Fruit fly (Drosophila melanogaster): Measurements from ENCODE around the gene CG15533.

CG15533 gene

DNA sequence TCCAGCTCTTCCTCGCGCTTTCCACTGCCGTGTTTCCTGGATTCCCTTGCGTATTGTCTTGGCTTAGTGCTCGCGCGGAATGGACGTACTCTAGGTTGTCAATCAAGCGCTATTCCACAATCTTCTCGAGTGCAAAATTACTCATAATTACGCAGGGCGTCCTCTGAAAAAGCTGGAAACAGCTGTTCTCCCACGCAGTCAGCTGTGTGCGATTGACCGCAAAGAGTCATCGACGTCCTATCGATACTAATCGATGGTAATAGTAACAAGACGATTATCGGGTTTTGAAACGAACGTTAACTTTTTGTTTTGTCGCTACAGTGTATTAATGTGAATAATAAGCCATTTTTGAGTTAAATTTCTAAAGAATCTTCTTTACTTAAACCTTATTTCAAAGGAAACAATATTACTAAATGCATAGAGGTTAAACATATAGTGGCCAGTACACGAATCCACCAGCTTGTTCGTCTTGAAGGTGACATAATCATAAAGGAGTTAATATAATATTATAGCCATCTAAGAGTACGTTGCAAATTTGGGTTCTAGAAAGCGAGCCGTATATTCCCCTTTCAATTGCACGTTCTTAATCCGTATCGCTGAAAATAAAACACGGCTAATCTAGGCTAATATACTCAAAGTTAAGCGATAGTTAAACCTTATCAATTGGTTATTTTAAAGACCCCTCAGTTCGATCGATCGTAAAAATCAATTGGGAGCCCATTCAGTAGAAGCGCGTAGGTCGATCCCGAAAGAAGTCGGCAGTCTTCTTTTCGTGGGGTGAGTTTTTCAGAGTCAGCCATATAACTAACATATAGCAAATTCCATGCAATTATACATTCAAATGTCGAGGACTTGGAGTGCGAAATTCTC lies 30.7 kb downstream of the CG15533 start, which contains the start of the genes CG2224 and CDase (continued):
- peak; percentile 94 for TF ChIP-seq bbx (GFP tag; IDR thresholded peaks at IDR 0.05; ENCODE audit: partially characterized antibody)
- peak; percentile 90 for TF ChIP-seq sug (tag; optimal IDR thresholded peaks at IDR 0.05)
- peak; percentile 75 for TF ChIP-seq pzg (GFP tag; optimal IDR thresholded peaks at IDR 0.05)
- peak; percentile 97 for TF ChIP-seq CG13287 (GFP tag; IDR thresholded peaks at IDR 0.05; ENCODE audit: partially characterized antibody)
- peak; percentile 97 for TF ChIP-seq Dref (GFP tag; IDR thresholded peaks at IDR 0.05)
- peak; percentile 73 for TF ChIP-seq Med (GFP tag)
- TF ChIP-seq gfzf (GFP tag; optimal IDR thresholded peaks at IDR 0.05), result peak; percentile 54
- peak; percentile 8 for TF ChIP-seq CG17186 (GFP tag; optimal IDR thresholded peaks at IDR 0.05)
- peak; percentile 28 for TF ChIP-seq CTCF (GFP tag; optimal IDR thresholded peaks at IDR 0.05)
- no peak for TF ChIP-seq CG10366 (GFP tag; IDR thresholded peaks at IDR 0.05)
- peak; percentile 87 for TF ChIP-seq CG7963 (GFP tag; IDR thresholded peaks at IDR 0.05; ENCODE audit: partially characterized antibody)
- TF ChIP-seq CG6175 (GFP tag; IDR thresholded peaks at IDR 0.05), result no peak
- TF ChIP-seq knrl (GFP tag; IDR thresholded peaks at IDR 0.05; ENCODE audit: partially characterized antibody), result peak; percentile 77
- TF ChIP-seq Sry-δ (GFP tag; optimal IDR thresholded peaks at IDR 0.05), result peak; percentile 68
- peak; percentile 62 for TF ChIP-seq CG15514 (GFP tag; optimal IDR thresholded peaks at IDR 0.05)
- no peak for TF ChIP-seq CG2678 (tag; optimal IDR thresholded peaks at IDR 0.05)
- TF ChIP-seq CG1603 (tag; optimal IDR thresholded peaks at IDR 0.05), result peak; percentile 57

DNA sequence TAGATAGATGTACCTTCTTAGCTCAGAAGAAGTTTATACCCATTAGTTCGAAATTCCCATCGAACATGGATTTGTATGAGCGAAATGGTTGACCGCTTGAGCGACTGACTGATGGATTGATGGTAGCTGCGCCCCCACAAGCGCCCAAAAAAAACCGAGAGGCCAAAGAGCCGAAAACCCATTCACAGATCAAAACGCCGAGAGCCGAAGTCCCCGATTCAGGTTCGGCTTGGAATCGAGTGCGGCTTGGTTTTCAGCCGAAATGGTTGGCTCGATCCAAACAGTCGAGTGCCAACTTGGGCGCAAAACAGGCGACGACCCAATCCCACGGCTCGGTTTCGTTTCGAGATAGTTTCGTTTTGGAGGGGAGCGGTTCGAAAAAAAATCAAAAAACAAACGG lies 31.6 kb downstream of the CG15533 start:
- peak; percentile 48 for TF ChIP-seq Jarid2 (GFP tag; optimal IDR thresholded peaks at IDR 0.05)
- TF ChIP-seq Dek (tag; optimal IDR thresholded peaks at IDR 0.05), result no peak
- TF ChIP-seq CG5180 (GFP tag; optimal IDR thresholded peaks at IDR 0.05), result peak; percentile 99
- TF ChIP-seq CG31224 (GFP tag; IDR thresholded peaks at IDR 0.05), result no peak
- TF ChIP-seq CG10543 (GFP tag; optimal IDR thresholded peaks at IDR 0.05), result peak; percentile 43
- 0 out of 2 replicates have a peak, but pooled peaks have one; percentile 7 for TF ChIP-seq Rfx (GFP tag; IDR thresholded peaks at IDR 0.05)
- peak; percentile 97 for TF ChIP-seq Deaf1 (tag; optimal IDR thresholded peaks at IDR 0.05)
- peak; percentile 92 for TF ChIP-seq CG8281 (tag; optimal IDR thresholded peaks at IDR 0.05)
- TF ChIP-seq NC2α (GFP tag; optimal IDR thresholded peaks at IDR 0.05), result no peak
- peak; percentile 73 for TF ChIP-seq Med (GFP tag)
- TF ChIP-seq tx (GFP tag; optimal IDR thresholded peaks at IDR 0.05), result no peak
- TF ChIP-seq D19B (GFP tag; optimal IDR thresholded peaks at IDR 0.05), result peak; percentile 24
- peak; percentile 52 for TF ChIP-seq CG13894 (tag; optimal IDR thresholded peaks at IDR 0.05)
- no peak for TF ChIP-seq HLH3B (GFP tag; IDR thresholded peaks at IDR 0.05)
- no peak for TF ChIP-seq kah (GFP tag; optimal IDR thresholded peaks at IDR 0.05)
- peak; percentile 70; the same call in 2 of the 3 replicates for TF ChIP-seq z (GFP tag; IDR thresholded peaks at IDR 0.05)
- TF ChIP-seq CG12769 (tag; optimal IDR thresholded peaks at IDR 0.05), result peak; percentile 58
- TF ChIP-seq wor (GFP tag; IDR thresholded peaks at IDR 0.05), result no peak
- TF ChIP-seq CG15269 (tag; optimal IDR thresholded peaks at IDR 0.05), result peak; percentile 45

DNA sequence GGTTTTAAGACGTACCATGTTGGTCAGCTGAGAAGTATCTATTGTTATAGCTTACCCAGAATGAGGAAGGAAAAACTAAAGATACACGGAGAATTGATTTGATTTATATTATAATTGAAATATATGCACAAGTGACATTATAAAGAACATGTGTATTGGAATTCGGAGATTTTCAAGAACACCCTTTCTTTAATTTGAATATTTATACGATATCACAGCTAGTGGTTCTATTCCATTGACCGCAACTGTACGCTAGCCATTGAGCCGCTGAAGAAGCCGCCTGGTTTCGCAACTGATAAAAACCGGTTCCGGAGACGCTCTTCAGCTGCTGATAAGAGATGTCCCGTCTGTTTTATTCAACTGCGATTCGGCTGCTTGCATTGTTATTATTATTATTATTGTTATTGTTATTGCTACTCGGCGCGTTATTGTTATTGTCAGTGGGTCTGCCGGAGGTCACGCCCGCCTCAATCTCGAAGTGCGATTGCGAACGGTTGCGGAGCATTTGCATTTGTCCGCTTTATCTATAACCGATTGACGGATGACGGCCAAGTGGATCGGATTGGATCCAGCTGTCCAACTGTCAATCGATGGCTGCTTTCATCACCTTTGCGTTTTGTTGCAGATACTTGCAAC lies 33.1 kb downstream of the CG15533 start:
- TF ChIP-seq dmrt99B (tag; optimal IDR thresholded peaks at IDR 0.05) (peak; percentile 68), CG13123 (GFP tag; optimal IDR thresholded peaks at IDR 0.05) (no peak), CG8944 (GFP tag; optimal IDR thresholded peaks at IDR 0.05) (no peak), CG3281 (GFP tag; optimal IDR thresholded peaks at IDR 0.05) (peak; percentile 16), CG6813 (GFP tag; optimal IDR thresholded peaks at IDR 0.05) (peak; percentile 15), crol (GFP tag; IDR thresholded peaks at IDR 0.05) (no peak), CG2199 (GFP tag; IDR thresholded peaks at IDR 0.05) (0 out of 3 replicates have a peak, but pooled peaks have one; percentile 45), tap (tag; optimal IDR thresholded peaks at IDR 0.05) (peak; percentile 28), CG13624 (GFP tag; optimal IDR thresholded peaks at IDR 0.05) (no peak), CG18011 (GFP tag; optimal IDR thresholded peaks at IDR 0.05) (no peak), tll (GFP tag; optimal IDR thresholded peaks at IDR 0.05) (no peak), stwl (tag; optimal IDR thresholded peaks at IDR 0.05) (no peak)

All from whole organism, embryonic.